Worm (Caenorhabditis elegans): ENCODE results near the gene best-9.
A peak's percentile ranks its signal among the peaks of the same experiment; 100 is the strongest.

best-9 gene

DNA sequence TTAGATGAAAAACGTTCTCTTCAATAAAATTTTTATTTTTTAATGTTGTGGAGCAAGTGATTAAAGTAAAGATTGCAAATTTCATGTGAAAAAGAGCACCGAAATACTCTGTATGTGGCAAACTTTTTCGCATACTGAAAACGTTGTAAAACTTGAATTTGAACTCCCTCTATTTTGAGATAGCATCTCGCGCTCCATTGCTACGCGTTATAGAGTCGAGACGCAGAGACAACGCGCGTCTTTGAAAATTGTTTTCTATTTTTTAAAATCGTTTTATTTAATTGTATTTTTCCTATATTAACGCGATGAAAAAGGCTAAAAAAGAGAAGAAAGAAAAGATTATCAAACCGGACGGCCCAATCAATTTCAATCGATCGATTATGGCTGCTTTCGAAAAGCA lies 11.9 kb upstream of the best-9 start, which contains the start of gene fan-1 (continued):
- TF ChIP-seq unc-130 (tag; optimal IDR thresholded peaks at IDR 0.05) = peak; percentile 57
- peak; percentile 26 for TF ChIP-seq egl-13 (tag; optimal IDR thresholded peaks at IDR 0.05)
- peak; percentile 69 for TF ChIP-seq nhr-85 (tag)
- no peak for TF ChIP-seq ztf-4 (tag; optimal IDR thresholded peaks at IDR 0.05)
- no peak for TF ChIP-seq grh-1 (GFP tag; IDR thresholded peaks at IDR 0.05)
- TF ChIP-seq sox-4 (tag; optimal IDR thresholded peaks at IDR 0.05) = peak; percentile 52
- TF ChIP-seq jun-1 (tag; optimal IDR thresholded peaks at IDR 0.05) = no peak
- no peak for TF ChIP-seq hpl-2 (GFP tag; optimal IDR thresholded peaks at IDR 0.05)
- TF ChIP-seq fkh-8 (tag; optimal IDR thresholded peaks at IDR 0.05) = peak; percentile 43
- TF ChIP-seq ceh-90 (tag; optimal IDR thresholded peaks at IDR 0.05) = no peak
- peak; percentile 55 for TF ChIP-seq isw-1 (GFP tag; IDR thresholded peaks at IDR 0.05)
- TF ChIP-seq mep-1 (tag; optimal IDR thresholded peaks at IDR 0.05) = peak; percentile 73
- TF ChIP-seq ces-1 (GFP tag; optimal IDR thresholded peaks at IDR 0.05) = no peak
- TF ChIP-seq aly-2 (tag; optimal IDR thresholded peaks at IDR 0.05) = peak; percentile 14
- TF ChIP-seq nhr-28 (tag; optimal IDR thresholded peaks at IDR 0.05) = no peak
- peak; percentile 74 for TF ChIP-seq snu-23 (GFP tag; optimal IDR thresholded peaks at IDR 0.05)
- TF ChIP-seq F16B12.6 (tag; optimal IDR thresholded peaks at IDR 0.05) = peak; percentile 40
- TF ChIP-seq fkh-4 (tag; optimal IDR thresholded peaks at IDR 0.05; ENCODE audit: borderline replicate concordance) = no peak
- no peak for TF ChIP-seq vab-15 (tag; optimal IDR thresholded peaks at IDR 0.05)
- TF ChIP-seq efl-3 (GFP tag; optimal IDR thresholded peaks at IDR 0.05) = no peak
- TF ChIP-seq hlh-17 (GFP tag; optimal IDR thresholded peaks at IDR 0.05; ENCODE audit: borderline replicate concordance) = no peak
- TF ChIP-seq elt-3 (tag; optimal IDR thresholded peaks at IDR 0.05) = peak in 1 of 6 experiments; percentile 50
- TF ChIP-seq ceh-8 (GFP tag; optimal IDR thresholded peaks at IDR 0.05) = no peak
- TF ChIP-seq lin-13 (GFP tag; optimal IDR thresholded peaks at IDR 0.05) = peak; percentile 63
- TF ChIP-seq lin-35 (GFP tag; optimal IDR thresholded peaks at IDR 0.05) = peak; percentile 98 to 99
- TF ChIP-seq ets-5 (GFP tag; IDR thresholded peaks at IDR 0.05) = no peak
- no peak for TF ChIP-seq alr-1 (tag; optimal IDR thresholded peaks at IDR 0.05; ENCODE audit: borderline replicate concordance)
- no peak for TF ChIP-seq pag-3 (tag; optimal IDR thresholded peaks at IDR 0.05; ENCODE audit: borderline replicate concordance, insufficient read depth)
- peak; percentile 71 for TF ChIP-seq rnt-1 (tag; optimal IDR thresholded peaks at IDR 0.05)
- no peak for TF ChIP-seq unc-30 (tag; optimal IDR thresholded peaks at IDR 0.05)

DNA sequence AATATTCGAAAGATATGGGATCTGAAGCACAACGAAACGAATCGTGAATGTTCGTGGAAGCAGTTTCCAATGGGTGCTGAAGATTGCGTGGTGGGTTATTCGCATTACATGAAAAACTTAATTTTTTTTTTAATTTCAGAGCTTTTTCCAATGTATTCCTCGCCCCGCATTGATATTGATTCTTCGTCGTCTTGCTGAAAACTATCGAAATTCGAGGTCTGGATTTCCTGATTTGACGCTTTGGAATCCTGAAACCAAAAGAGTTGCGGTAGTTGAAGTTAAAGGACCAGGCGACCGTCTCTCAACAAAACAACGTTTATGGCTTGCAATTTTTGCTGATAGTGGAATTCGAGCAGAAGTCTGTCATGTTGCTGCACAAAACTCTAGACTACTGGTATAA lies 8.5 kb upstream of the best-9 start:
- no peak for TF ChIP-seq pax-3 (tag; optimal IDR thresholded peaks at IDR 0.05)
- TF ChIP-seq efl-1 (optimal IDR thresholded peaks at IDR 0.05) = no peak
- peak in 1 of 2 experiments; percentile 90 for TF ChIP-seq efl-1 (GFP tag; optimal IDR thresholded peaks at IDR 0.05 in 1 of 2)
- TF ChIP-seq elt-2 (tag; optimal IDR thresholded peaks at IDR 0.05) = peak; percentile 24
- TF ChIP-seq nhr-84 (tag; optimal IDR thresholded peaks at IDR 0.05) = no peak

DNA sequence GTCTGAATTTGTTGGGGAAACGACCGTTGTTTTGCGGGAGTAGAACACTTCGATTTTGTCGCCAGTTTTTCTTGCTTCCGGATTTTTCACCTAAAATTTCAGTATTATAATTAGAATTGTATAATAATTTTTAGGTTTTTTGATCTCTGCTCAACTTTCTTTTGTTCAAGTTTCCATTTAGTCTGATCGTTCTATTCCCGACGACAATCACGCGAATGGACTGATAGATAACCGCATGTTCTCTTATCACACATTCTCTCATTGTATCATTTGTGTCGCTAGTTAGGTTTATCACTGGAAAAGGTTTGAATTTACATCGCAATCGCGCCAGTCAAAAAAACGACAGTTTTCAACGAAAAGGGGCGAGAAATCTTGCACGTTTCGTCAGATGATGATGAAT lies 5.7 kb upstream of the best-9 start:
- TF ChIP-seq alr-1 (tag; optimal IDR thresholded peaks at IDR 0.05; ENCODE audit: borderline replicate concordance) = no peak
- TF ChIP-seq fkh-10 (GFP tag; optimal IDR thresholded peaks at IDR 0.05) = no peak
- no peak for TF ChIP-seq lin-13 (GFP tag; optimal IDR thresholded peaks at IDR 0.05)
- TF ChIP-seq sptf-1 (tag; optimal IDR thresholded peaks at IDR 0.05) = no peak
- TF ChIP-seq lin-35 (GFP tag; optimal IDR thresholded peaks at IDR 0.05) = peak in 1 of 2 experiments; percentile 67
- no peak for TF ChIP-seq hlh-4 (tag; optimal IDR thresholded peaks at IDR 0.05)
- peak; percentile 45 for TF ChIP-seq nhr-90 (tag; optimal IDR thresholded peaks at IDR 0.05; ENCODE audit: poor library complexity)
- no peak for TF ChIP-seq jun-1 (tag; optimal IDR thresholded peaks at IDR 0.05)
- TF ChIP-seq nhr-77 (tag; optimal IDR thresholded peaks at IDR 0.05) = no peak
- no peak; the same call in 1 of the 2 replicates for TF ChIP-seq nhr-19 (GFP tag; conservative IDR thresholded peaks at IDR 0.05)
- TF ChIP-seq pqm-1 (tag; optimal IDR thresholded peaks at IDR 0.05) = peak; percentile 66
- no peak for TF ChIP-seq unc-62 (GFP tag; optimal IDR thresholded peaks at IDR 0.05)
- TF ChIP-seq elt-2 (tag; optimal IDR thresholded peaks at IDR 0.05) = peak; percentile 70
- TF ChIP-seq sox-4 (tag; optimal IDR thresholded peaks at IDR 0.05) = no peak
- TF ChIP-seq lsy-2 (tag; optimal IDR thresholded peaks at IDR 0.05) = no peak
- TF ChIP-seq unc-86 (tag; optimal IDR thresholded peaks at IDR 0.05) = no peak
- TF ChIP-seq unc-130 (tag; optimal IDR thresholded peaks at IDR 0.05) = peak; percentile 28
- peak; percentile 87 for TF ChIP-seq blmp-1 (tag; optimal IDR thresholded peaks at IDR 0.05)
- TF ChIP-seq lin-14 (GFP tag; optimal IDR thresholded peaks at IDR 0.05) = peak; percentile 30
- peak in 1 of 2 experiments; percentile 46 for TF ChIP-seq mdl-1 (tag; optimal IDR thresholded peaks at IDR 0.05)
- no peak for TF ChIP-seq lin-39 (tag; optimal IDR thresholded peaks at IDR 0.05)
- no peak for TF ChIP-seq ztf-4 (tag; optimal IDR thresholded peaks at IDR 0.05)
- TF ChIP-seq nhr-84 (tag; optimal IDR thresholded peaks at IDR 0.05) = no peak
- no peak for TF ChIP-seq mef-2 (tag; optimal IDR thresholded peaks at IDR 0.05)

Data from whole organism, L1 larva.